Fruit fly (Drosophila melanogaster) whole organism, prepupa: ENCODE measurements around the gene CG14507.

Source experiments
- Blimp-1 ChIP-seq: fragments of 200-800 bp; sonication (Bioruptor generic); optimal IDR thresholded peaks from 3 replicates; lab custom pipeline; 2017; ENCODE audit warnings: missing biosample characterization, missing genetic modification characterization, mild to moderate bottlenecking, moderate library complexity, missing genetic modification reagents
- CG10631 ChIP-seq: fragments of 200-800 bp; sonication (Bioruptor generic); optimal IDR thresholded peaks from 2 replicates; lab custom pipeline; 2016; ENCODE audit warnings: missing biosample characterization, missing genetic modification characterization
- CG10669 ChIP-seq: fragments of 200-800 bp; sonication (Bioruptor generic); optimal IDR thresholded peaks from 3 replicates; lab custom pipeline; 2018; ENCODE audit warnings: missing biosample characterization, mild to moderate bottlenecking, missing genetic modification characterization, moderate library complexity
- CG11294 ChIP-seq: fragments of 200-800 bp; sonication (Bioruptor generic); IDR thresholded peaks from 2 replicates; pipeline ENCODE4 v1.3.6; 2022; ENCODE audit warnings: missing biosample characterization, missing genetic modification characterization
- CG11762 ChIP-seq: fragments of 200-800 bp; sonication (Bioruptor generic); optimal IDR thresholded peaks from 3 replicates; lab custom pipeline; 2016; ENCODE audit warnings: missing biosample characterization, missing genetic modification characterization; ENCODE audit not compliant: insufficient read depth
- CG15336 ChIP-seq: fragments of 200-800 bp; sonication (Bioruptor generic); IDR thresholded peaks from 2 replicates; pipeline ENCODE4 v1.3.6; 2022; ENCODE audit warnings: missing biosample characterization, missing genetic modification characterization
- CG1621 ChIP-seq: fragments of 200-800 bp; sonication (Bioruptor generic); optimal IDR thresholded peaks from 3 replicates; lab custom pipeline; 2018; ENCODE audit warnings: missing biosample characterization, mild to moderate bottlenecking, missing genetic modification characterization
- CG16779 ChIP-seq: fragments of 200-800 bp; sonication (Bioruptor generic); optimal IDR thresholded peaks from 3 replicates; lab custom pipeline; 2017; ENCODE audit warnings: missing biosample characterization, mild to moderate bottlenecking, missing genetic modification characterization
- CG3032 ChIP-seq: fragments of 200-800 bp; optimal IDR thresholded peaks from 2 replicates; lab custom pipeline; 2019; ENCODE audit warnings: missing biosample characterization, mild to moderate bottlenecking, missing genetic modification characterization, moderate library complexity
- CG31627 ChIP-seq: fragments of 200-800 bp; sonication (Bioruptor generic); optimal IDR thresholded peaks from 3 replicates; lab custom pipeline; 2016; ENCODE audit warnings: missing biosample characterization, missing genetic modification characterization
- CG34406 ChIP-seq: fragments of 200-800 bp; sonication (Bioruptor generic); optimal IDR thresholded peaks from 3 replicates; lab custom pipeline; 2016; ENCODE audit warnings: missing biosample characterization, missing genetic modification characterization
- CG4318 ChIP-seq: fragments of 200-800 bp; sonication (Bioruptor generic); optimal IDR thresholded peaks from 3 replicates; lab custom pipeline; 2017; ENCODE audit warnings: missing biosample characterization, mild to moderate bottlenecking, missing genetic modification characterization
- CG6163 ChIP-seq: fragments of 200-800 bp; sonication (Bioruptor generic); IDR thresholded peaks from 3 replicates; pipeline ENCODE4 v1.3.6; 2022; ENCODE audit warnings: missing biosample characterization, missing genetic modification characterization
- CG6276 ChIP-seq: fragments of 200-800 bp; sonication (Bioruptor generic); optimal IDR thresholded peaks from 2 replicates; lab custom pipeline; 2017; ENCODE audit warnings: missing biosample characterization, mild to moderate bottlenecking, missing genetic modification characterization
- CG6808 ChIP-seq: fragments of 200-800 bp; sonication (Bioruptor generic); optimal IDR thresholded peaks from 3 replicates; lab custom pipeline; 2017; ENCODE audit warnings: missing biosample characterization, missing genetic modification characterization, mild to moderate bottlenecking, moderate library complexity, missing genetic modification reagents
- CG6854 ChIP-seq: fragments of 200-800 bp; sonication (Bioruptor generic); optimal IDR thresholded peaks from 2 replicates; lab custom pipeline; 2017; ENCODE audit warnings: missing biosample characterization, mild to moderate bottlenecking, missing genetic modification characterization
- CG8119 ChIP-seq: fragments of 200-800 bp; sonication (Bioruptor generic); IDR thresholded peaks from 3 replicates; pipeline ENCODE4 v1.3.6; 2022; ENCODE audit warnings: missing biosample characterization, missing genetic modification characterization
- CG8319 ChIP-seq: fragments of 200-800 bp; sonication (Bioruptor generic); optimal IDR thresholded peaks from 3 replicates; lab custom pipeline; 2016; ENCODE audit warnings: missing biosample characterization, missing genetic modification characterization
- CG8632 ChIP-seq: fragments of 200-800 bp; sonication (Bioruptor generic); optimal IDR thresholded peaks from 3 replicates; lab custom pipeline; 2016; ENCODE audit warnings: missing biosample characterization, missing genetic modification characterization
- Eip75B ChIP-seq: fragments of 200-800 bp; sonication (Bioruptor generic); optimal IDR thresholded peaks from 3 replicates; lab custom pipeline; 2016; ENCODE audit warnings: missing biosample characterization, missing genetic modification characterization
- Eip78C ChIP-seq: fragments of 200-800 bp; sonication (Bioruptor generic); peaks from one replicate; lab custom pipeline; 2016; ENCODE audit warnings: missing biosample characterization, missing genetic modification characterization
- Eip93F ChIP-seq: fragments of 200-800 bp; sonication (Bioruptor generic); optimal IDR thresholded peaks from 2 replicates; lab custom pipeline; 2016; ENCODE audit warnings: missing biosample characterization, mild to moderate bottlenecking, missing genetic modification characterization
- Ets21C ChIP-seq: fragments of 200-800 bp; sonication (Bioruptor generic); optimal IDR thresholded peaks from 3 replicates; lab custom pipeline; 2016; ENCODE audit warnings: missing biosample characterization, missing genetic modification characterization
- Ets96B ChIP-seq: fragments of 200-800 bp; optimal IDR thresholded peaks from 2 replicates; lab custom pipeline; 2019; ENCODE audit warnings: missing biosample characterization, mild to moderate bottlenecking, missing genetic modification characterization, moderate library complexity
- Gug ChIP-seq: fragments of 200-800 bp; sonication (Bioruptor generic); IDR thresholded peaks from 2 replicates; pipeline ENCODE4 v1.3.6; 2022; ENCODE audit warnings: missing biosample characterization, missing genetic modification characterization
- Hr38 ChIP-seq: sonication (Bioruptor generic); optimal IDR thresholded peaks from 2 replicates; lab custom pipeline; 2016; ENCODE audit warnings: missing biosample characterization, missing genetic modification characterization
- Hr39 ChIP-seq: fragments of 200-800 bp; sonication (Bioruptor generic); optimal IDR thresholded peaks from 2 replicates; lab custom pipeline; 2016; ENCODE audit warnings: missing biosample characterization, missing genetic modification characterization
- Hr4 ChIP-seq: fragments of 200-800 bp; sonication (Bioruptor generic); optimal IDR thresholded peaks from 3 replicates; lab custom pipeline; 2016; ENCODE audit warnings: missing biosample characterization, missing genetic modification characterization
- Lpt ChIP-seq: fragments of 200-800 bp; sonication (Bioruptor generic); optimal IDR thresholded peaks from 3 replicates; lab custom pipeline; 2016; ENCODE audit warnings: missing biosample characterization, missing genetic modification characterization
- Met ChIP-seq: fragments of 200-800 bp; sonication (Bioruptor generic); optimal IDR thresholded peaks from 3 replicates; lab custom pipeline; 2016; ENCODE audit warnings: missing biosample characterization, missing genetic modification characterization
- OdsH ChIP-seq: fragments of 200-800 bp; sonication (Bioruptor generic); optimal IDR thresholded peaks from 3 replicates; lab custom pipeline; 2016; ENCODE audit warnings: missing biosample characterization, missing genetic modification characterization
- Smox ChIP-seq: fragments of 200-800 bp; sonication (Bioruptor generic); optimal IDR thresholded peaks from 3 replicates; lab custom pipeline; 2016; ENCODE audit warnings: missing biosample characterization, missing genetic modification characterization
- Sox102F ChIP-seq: fragments of 200-800 bp; sonication (Bioruptor generic); optimal IDR thresholded peaks from 2 replicates; lab custom pipeline; 2016; ENCODE audit warnings: missing biosample characterization, mild to moderate bottlenecking, missing genetic modification characterization
- Sox14 ChIP-seq: fragments of 200-800 bp; sonication (Bioruptor generic); optimal IDR thresholded peaks from 3 replicates; lab custom pipeline; 2016; ENCODE audit warnings: missing biosample characterization, missing genetic modification characterization
- achi ChIP-seq: fragments of 200-800 bp; sonication (Bioruptor generic); optimal IDR thresholded peaks from 3 replicates; lab custom pipeline; 2016; ENCODE audit warnings: missing biosample characterization, missing genetic modification characterization
- cyc ChIP-seq: fragments of 200-800 bp; sonication (Bioruptor generic); optimal IDR thresholded peaks from 3 replicates; lab custom pipeline; 2016; ENCODE audit warnings: missing biosample characterization, missing genetic modification characterization
- dac ChIP-seq: fragments of 200-800 bp; sonication (Bioruptor generic); optimal IDR thresholded peaks from 2 replicates; lab custom pipeline; 2017; ENCODE audit warnings: missing biosample characterization, mild to moderate bottlenecking, missing genetic modification characterization
- eg ChIP-seq: fragments of 200-800 bp; sonication (Bioruptor generic); IDR thresholded peaks from 3 replicates; pipeline ENCODE4 v1.3.6; 2022; ENCODE audit warnings: missing biosample characterization, missing genetic modification characterization
- esn ChIP-seq: fragments of 200-800 bp; sonication (Bioruptor generic); optimal IDR thresholded peaks from 2 replicates; lab custom pipeline; 2016; ENCODE audit warnings: missing biosample characterization, mild to moderate bottlenecking, missing genetic modification characterization, moderate library complexity
- fd59A ChIP-seq: fragments of 200-800 bp; sonication (Bioruptor generic); optimal IDR thresholded peaks from 2 replicates; lab custom pipeline; 2017; ENCODE audit warnings: missing biosample characterization, mild to moderate bottlenecking, missing genetic modification characterization, missing genetic modification reagents
- fd85E ChIP-seq: fragments of 200-800 bp; sonication (Bioruptor generic); optimal IDR thresholded peaks from 3 replicates; lab custom pipeline; 2016; ENCODE audit warnings: missing biosample characterization, missing genetic modification characterization
- fkh ChIP-seq: fragments of 200-800 bp; sonication (Bioruptor generic); optimal IDR thresholded peaks from 3 replicates; lab custom pipeline; 2017; ENCODE audit warnings: missing biosample characterization, mild to moderate bottlenecking, missing genetic modification characterization, moderate library complexity
- lz ChIP-seq: fragments of 200-800 bp; sonication (Bioruptor generic); optimal IDR thresholded peaks from 3 replicates; lab custom pipeline; 2016; ENCODE audit warnings: missing biosample characterization, missing genetic modification characterization
- pdm3 ChIP-seq: fragments of 200-800 bp; sonication (Bioruptor generic); optimal IDR thresholded peaks from 3 replicates; lab custom pipeline; 2016; ENCODE audit warnings: missing biosample characterization, missing genetic modification characterization
- salr ChIP-seq, 2 experiments: fragments of 200-800 bp; sonication (Bioruptor generic); optimal IDR thresholded peaks; 3 replicates each; lab custom pipeline; 2016 to 2018; ENCODE audit warnings: missing biosample characterization in 2 of 2, missing genetic modification characterization in 2 of 2, mild to moderate bottlenecking in 1 of 2
- svp ChIP-seq: fragments of 200-800 bp; sonication (Bioruptor generic); peaks from one replicate; lab custom pipeline; 2016; ENCODE audit warnings: missing biosample characterization, missing genetic modification characterization
- vri ChIP-seq: fragments of 200-800 bp; sonication (Bioruptor generic); optimal IDR thresholded peaks from 3 replicates; lab custom pipeline; 2016; ENCODE audit warnings: missing biosample characterization, mild to moderate bottlenecking, missing genetic modification characterization

The CG14507 gene

dm6 chr3R:29251418-29251817 is 23.9 kb upstream of the CG14507 start:
- TF ChIP-seq CG1621 (tag; lab: Kevin White, UChicago), result no peak
- TF ChIP-seq Hr38, result no peak
- TF ChIP-seq CG6163, result peak; percentile 23; the same call in 1 of the 3 replicates
- TF ChIP-seq OdsH (GFP tag; lab: Kevin White, UChicago), result no peak
- TF ChIP-seq Eip75B (GFP tag; lab: Kevin White, UChicago), result no peak
- TF ChIP-seq fd59A (GFP tag; lab: Kevin White, UChicago), result no peak
- TF ChIP-seq CG3032 (tag; lab: Kevin White, UChicago), result no peak
- TF ChIP-seq CG11294 (GFP tag; lab: Robert Waterston, UW), result no peak
- no peak for TF ChIP-seq CG10631 (GFP tag; lab: Kevin White, UChicago)
- peak; percentile 8 for TF ChIP-seq cyc (GFP tag; lab: Kevin White, UChicago)
- no peak for TF ChIP-seq dac (GFP tag; lab: Kevin White, UChicago)
- TF ChIP-seq CG6808 (GFP tag; lab: Kevin White, UChicago), result no peak
- TF ChIP-seq fkh, result no peak
- TF ChIP-seq CG6854, result no peak
- TF ChIP-seq achi (GFP tag; lab: Kevin White, UChicago), result no peak
- TF ChIP-seq Smox (GFP tag; lab: Kevin White, UChicago), result no peak
- no peak for TF ChIP-seq CG15336 (GFP tag; lab: Robert Waterston, UW)
- no peak for TF ChIP-seq Sox102F (GFP tag; lab: Kevin White, UChicago)
- TF ChIP-seq CG10669, result no peak
- no peak for TF ChIP-seq CG4318 (GFP tag; lab: Kevin White, UChicago)
- TF ChIP-seq Blimp-1 (GFP tag; lab: Kevin White, UChicago), result no peak
- TF ChIP-seq Hr39 (GFP tag; lab: Kevin White, UChicago), result peak; percentile 5
- TF ChIP-seq Eip78C, result peak; percentile 47
- TF ChIP-seq esn, result peak; percentile 29
- TF ChIP-seq CG6276 (GFP tag; lab: Kevin White, UChicago), result no peak
- no peak for TF ChIP-seq vri (GFP tag; lab: Kevin White, UChicago)
- TF ChIP-seq Hr4 (GFP tag; lab: Kevin White, UChicago), result no peak
- TF ChIP-seq lz (GFP tag; lab: Kevin White, UChicago), result peak; percentile 19
- no peak for TF ChIP-seq pdm3 (GFP tag; lab: Kevin White, UChicago)
- TF ChIP-seq CG8319 (GFP tag; lab: Kevin White, UChicago), result no peak
- peak; percentile 40 for TF ChIP-seq svp
- TF ChIP-seq Ets96B, result no peak
- TF ChIP-seq fd85E (GFP tag; lab: Kevin White, UChicago), result no peak
- no peak for TF ChIP-seq CG8119 (GFP tag; lab: Robert Waterston, UW)
- no peak for TF ChIP-seq CG31627
- TF ChIP-seq Sox14 (GFP tag; lab: Kevin White, UChicago), result no peak
- TF ChIP-seq salr (GFP tag; optimal IDR thresholded peaks at IDR 0.05; lab: Kevin White, UChicago), result no peak
- no peak for TF ChIP-seq CG11762
- TF ChIP-seq CG8632 (GFP tag; lab: Kevin White, UChicago), result no peak
- TF ChIP-seq Lpt (GFP tag; lab: Kevin White, UChicago), result no peak
- no peak for TF ChIP-seq CG34406
- no peak for TF ChIP-seq CG16779 (tag; lab: Kevin White, UChicago)
- TF ChIP-seq eg (GFP tag; lab: Robert Waterston, UW), result no peak
- TF ChIP-seq Gug (GFP tag; lab: Robert Waterston, UW), result no peak
- peak; percentile 0 for TF ChIP-seq Met
- TF ChIP-seq Eip93F (GFP tag; lab: Kevin White, UChicago), result no peak
- no peak for TF ChIP-seq Ets21C (GFP tag; lab: Kevin White, UChicago)
